Worm (Caenorhabditis elegans) whole organism, L4/young adult: ENCODE measurements around the gene K11D12.11.

Experiments used
- W03F9.2 ChIP-seq: fragments of 150-350 bp; optimal IDR thresholded peaks from 2 replicates; lab custom pipeline; 2014; ENCODE audit warnings: missing biosample characterization, missing genetic modification characterization
- dao-5 ChIP-seq: sonication (generic microtip); optimal IDR thresholded peaks from 2 replicates; lab custom pipeline; 2016; ENCODE audit warnings: missing genotype, missing genetic modification characterization, moderate library complexity, missing compliant biosample characterization
- him-1 ChIP-seq: sonication (generic microtip); optimal IDR thresholded peaks from 2 replicates; lab custom pipeline; 2016; ENCODE audit warnings: missing genotype, missing genetic modification reagents, missing genetic modification characterization, missing compliant biosample characterization

ce11 chrV:5046103-5046502 lies 6.7 kb upstream of the K11D12.11 start, which contains the start of gene exc-14:
- TF ChIP-seq him-1 (tag; lab: Kevin White, UChicago) (no peak), dao-5 (tag; lab: Kevin White, UChicago) (no peak), W03F9.2 (no peak)
